Worm (Caenorhabditis elegans): Measurements from ENCODE around the gene ceh-81.

Gene ceh-81

ce11 chrII:1719153-1719552, 11.1 kb upstream of the ceh-81 start, which contains the start of gene fbxb-48:
Gene fbxb-48 (minus strand): TSS chrII:1719253.
- TF ChIP-seq unc-62 (GFP tag; optimal IDR thresholded peaks at IDR 0.05), result no peak
- no peak for TF ChIP-seq lir-1 (GFP tag; conservative IDR thresholded peaks at IDR 0.05)
- TF ChIP-seq mcd-1 (GFP tag; IDR thresholded peaks at IDR 0.05), result no peak
- no peak for TF ChIP-seq C06A6.2 (GFP tag; conservative IDR thresholded peaks at IDR 0.05)

- no peak for TF ChIP-seq madf-8 (GFP tag; conservative IDR thresholded peaks at IDR 0.05)
- TF ChIP-seq Y67H2A.10 (GFP tag; conservative IDR thresholded peaks at IDR 0.05), result no peak
- TF ChIP-seq hlh-26 (GFP tag; conservative IDR thresholded peaks at IDR 0.05), result no peak
- no peak for TF ChIP-seq ceh-58 (GFP tag; IDR thresholded peaks at IDR 0.05)
- TF ChIP-seq ekl-4 (GFP tag; IDR thresholded peaks at IDR 0.05), result no peak
- no peak for TF ChIP-seq atf-7 (tag; optimal IDR thresholded peaks at IDR 0.05)
- no peak for TF ChIP-seq F23B12.7 (tag; optimal IDR thresholded peaks at IDR 0.05; ENCODE audit: insufficient read depth)
- no peak for TF ChIP-seq T26A5.8 (tag; optimal IDR thresholded peaks at IDR 0.05)
These were observed 7.8 kb upstream of the ceh-81 start, which contains the start of the genes fbxb-5 and btb-8 for ce11 chrII:1722394-1722793. Gene fbxb-5 (minus strand): TSS chrII:1722494. Gene btb-8 (plus strand): TSS chrII:1722770.

ce11 chrII:1724314-1724713, 5.9 kb upstream of the ceh-81 start, which contains the start of gene fbxb-11:
Gene fbxb-11 (plus strand): TSS chrII:1724614.
- TF ChIP-seq rcor-1 (GFP tag; IDR thresholded peaks at IDR 0.05), result no peak

ce11 chrII:1725735-1726134, 4.5 kb upstream of the ceh-81 start, which contains the start of gene F45C12.17:
Gene F45C12.17 (plus strand): TSS chrII:1726111.
- no peak for TF ChIP-seq let-526 (GFP tag; IDR thresholded peaks at IDR 0.05)
- no peak for TF ChIP-seq B0019.2 (GFP tag; conservative IDR thresholded peaks at IDR 0.05)
- no peak for TF ChIP-seq mxl-1 (tag; optimal IDR thresholded peaks at IDR 0.05)
- TF ChIP-seq rec-8 (tag; optimal IDR thresholded peaks at IDR 0.05), result no peak
- TF ChIP-seq F55B11.4 (tag; optimal IDR thresholded peaks at IDR 0.05; ENCODE audit: borderline replicate concordance, insufficient read depth), result no peak

- TF ChIP-seq nhr-80 (tag; optimal IDR thresholded peaks at IDR 0.05), result peak; percentile 83
- TF ChIP-seq mcd-1 (GFP tag; IDR thresholded peaks at IDR 0.05), result no peak
- TF ChIP-seq dox-1 (GFP tag; IDR thresholded peaks at IDR 0.05), result peak; percentile 37; the same call in 1 of the 2 replicates
- TF ChIP-seq attf-5 (GFP tag; optimal IDR thresholded peaks at IDR 0.05), result no peak
- no peak for TF ChIP-seq unc-130 (GFP tag; optimal IDR thresholded peaks at IDR 0.05)
- TF ChIP-seq hmg-1.2 (GFP tag; IDR thresholded peaks at IDR 0.05), result peak; percentile 30; the same call in 1 of the 2 replicates
- no peak for TF ChIP-seq F23B12.7 (tag; optimal IDR thresholded peaks at IDR 0.05; ENCODE audit: insufficient read depth)
- no peak for TF ChIP-seq mes-4 (tag; optimal IDR thresholded peaks at IDR 0.05)
- no peak for TF ChIP-seq Y53G8AR.9 (GFP tag; conservative IDR thresholded peaks at IDR 0.05)
These were observed 1.9 kb upstream of the ceh-81 start, which contains the start of gene btb-9 for ce11 chrII:1728253-1728652. Gene btb-9 (plus strand): TSS chrII:1728506.

- TF ChIP-seq mel-28 (tag; optimal IDR thresholded peaks at IDR 0.05; ENCODE audit: borderline replicate concordance), result no peak
- no peak for TF ChIP-seq nhr-80 (tag; optimal IDR thresholded peaks at IDR 0.05)
- TF ChIP-seq rcor-1 (GFP tag; IDR thresholded peaks at IDR 0.05), result no peak
- TF ChIP-seq dpff-1 (tag; optimal IDR thresholded peaks at IDR 0.05), result no peak
- TF ChIP-seq nhr-90 (tag; optimal IDR thresholded peaks at IDR 0.05), result no peak
- TF ChIP-seq snpc-3.4 (tag; optimal IDR thresholded peaks at IDR 0.05), result no peak
- no peak for TF ChIP-seq lsy-27 (tag; optimal IDR thresholded peaks at IDR 0.05; ENCODE audit: borderline replicate concordance, insufficient read depth)
- TF ChIP-seq snpc-1.1 (tag; optimal IDR thresholded peaks at IDR 0.05; ENCODE audit: insufficient read depth), result no peak
- TF ChIP-seq nfya-2 (GFP tag; IDR thresholded peaks at IDR 0.05), result no peak
- no peak for TF ChIP-seq Y56A3A.18 (GFP tag; IDR thresholded peaks at IDR 0.05)
These were observed 1.7 kb downstream of the ceh-81 start, which contains the start of gene ceh-82 for ce11 chrII:1731932-1732331. Gene ceh-82 (plus strand): TSS chrII:1732232.
